Fruit fly (Drosophila melanogaster) whole organism, embryonic: ENCODE data around the gene sage.
A peak's percentile ranks its signal among the peaks of the same experiment; 100 is the strongest.

ENCODE experiments used
- Bdp1 ChIP-seq: fragments of 200-800 bp; sonication (Bioruptor generic); optimal IDR thresholded peaks from 3 replicates; lab custom pipeline; 2016; ENCODE audit warnings: missing biosample characterization, missing genetic modification characterization
- Bteb2 ChIP-seq: fragments of 200-800 bp; sonication (Bioruptor generic); optimal IDR thresholded peaks from 2 replicates; lab custom pipeline; 2016; ENCODE audit warnings: missing biosample characterization, missing genetic modification characterization
- CG10654 ChIP-seq: fragments of 200-800 bp; sonication (Bioruptor generic); optimal IDR thresholded peaks from 2 replicates; lab custom pipeline; 2016; ENCODE audit warnings: missing biosample characterization, missing genetic modification characterization
- CG12219 ChIP-seq: fragments of 200-800 bp; sonication (Bioruptor generic); optimal IDR thresholded peaks from 3 replicates; lab custom pipeline; 2018; ENCODE audit warnings: missing biosample characterization, mild to moderate bottlenecking, missing genetic modification characterization
- CG14441 ChIP-seq: fragments of 200-800 bp; sonication (Bioruptor generic); IDR thresholded peaks from 2 replicates; pipeline ENCODE4 v1.3.6; 2022; ENCODE audit warnings: missing biosample characterization, missing genetic modification characterization
- CG1529 ChIP-seq: fragments of 200-800 bp; sonication (Bioruptor generic); optimal IDR thresholded peaks from 3 replicates; lab custom pipeline; 2018; ENCODE audit warnings: missing biosample characterization, missing genetic modification characterization
- CG16815 ChIP-seq: fragments of 200-800 bp; sonication (Bioruptor generic); optimal IDR thresholded peaks from 3 replicates; lab custom pipeline; 2017; ENCODE audit warnings: missing biosample characterization, mild to moderate bottlenecking, missing genetic modification characterization
- CG30403 ChIP-seq: fragments of 200-800 bp; sonication (Bioruptor generic); optimal IDR thresholded peaks from 3 replicates; lab custom pipeline; 2016; ENCODE audit warnings: missing biosample characterization, missing genetic modification characterization
- CG3995 ChIP-seq: fragments of 200-800 bp; sonication (Bioruptor generic); optimal IDR thresholded peaks from 3 replicates; lab custom pipeline; 2016; ENCODE audit warnings: missing biosample characterization, missing genetic modification characterization
- CG4730 ChIP-seq: fragments of 200-800 bp; sonication (Bioruptor generic); IDR thresholded peaks from 2 replicates; pipeline ENCODE4 v1.3.6; 2022; ENCODE audit warnings: missing biosample characterization, missing genetic modification characterization
- CG7556 ChIP-seq: fragments of 200-800 bp; sonication (Bioruptor generic); optimal IDR thresholded peaks from 2 replicates; lab custom pipeline; 2017; ENCODE audit warnings: missing biosample characterization, mild to moderate bottlenecking, missing genetic modification characterization
- CG8290 ChIP-seq, 3 experiments: fragments of 200-800 bp; sonication (Bioruptor generic); optimal IDR thresholded peaks; 2 replicates each; lab custom pipeline; 2016 to 2019; ENCODE audit warnings: missing biosample characterization in 3 of 3, missing genetic modification characterization in 3 of 3, mild to moderate bottlenecking in 2 of 3, moderate library complexity in 1 of 3
- CG8924 ChIP-seq: fragments of 200-800 bp; optimal IDR thresholded peaks from 3 replicates; lab custom pipeline; 2019; ENCODE audit warnings: missing biosample characterization, mild to moderate bottlenecking, missing genetic modification characterization, moderate library complexity
- D19A ChIP-seq: fragments of 200-800 bp; optimal IDR thresholded peaks from 3 replicates; lab custom pipeline; 2019; ENCODE audit warnings: missing biosample characterization, mild to moderate bottlenecking, missing genetic modification characterization, moderate library complexity
- Dfd ChIP-seq, 2 experiments: fragments of >200 bp; optimal IDR thresholded peaks; 2 replicates each; lab custom pipeline; 2017; ENCODE audit warnings: missing biosample characterization in 2 of 2, missing genetic modification characterization in 2 of 2
- HLHmδ ChIP-seq: fragments of 200-800 bp; sonication (Bioruptor generic); optimal IDR thresholded peaks from 2 replicates; lab custom pipeline; 2018; ENCODE audit warnings: missing biosample characterization, mild to moderate bottlenecking, missing genetic modification characterization, moderate library complexity
- Hr39 ChIP-seq: fragments of >200 bp; optimal IDR thresholded peaks from 2 replicates; lab custom pipeline; 2017
- Hr78 ChIP-seq, 2 experiments: fragments of 200-800 bp in 1 of 2; fragments of >200 bp in 1 of 2; sonication (Bioruptor generic) in 1 of 2; optimal IDR thresholded peaks; 2 replicates each; lab custom pipeline; 2017 to 2019; ENCODE audit warnings: missing biosample characterization in 2 of 2, missing genetic modification characterization in 2 of 2, mild to moderate bottlenecking in 1 of 2, moderate library complexity in 1 of 2
- NC2β ChIP-seq: fragments of 200-800 bp; sonication (Bioruptor generic); optimal IDR thresholded peaks from 2 replicates; lab custom pipeline; 2016; ENCODE audit warnings: missing biosample characterization, missing genetic modification characterization
- Oli ChIP-seq: fragments of 200-800 bp; sonication (Bioruptor generic); optimal IDR thresholded peaks from 2 replicates; lab custom pipeline; 2018; ENCODE audit warnings: missing biosample characterization, mild to moderate bottlenecking, missing genetic modification characterization, moderate library complexity
- Pdp1 ChIP-seq, 2 experiments: fragments of 200-800 bp; sonication (Bioruptor generic); optimal IDR thresholded peaks; 3 replicates each; lab custom pipeline; 2016; ENCODE audit warnings: missing biosample characterization in 2 of 2, missing genetic modification characterization in 2 of 2, mild to moderate bottlenecking in 1 of 2, moderate library complexity in 1 of 2
- Ptx1 ChIP-seq: fragments of 200-800 bp; sonication (Bioruptor generic); IDR thresholded peaks from 2 replicates; pipeline ENCODE4 v1.3.6; 2022; ENCODE audit warnings: missing biosample characterization, missing genetic modification characterization
- Spps ChIP-seq: fragments of 200-800 bp; sonication (Bioruptor generic); optimal IDR thresholded peaks from 2 replicates; lab custom pipeline; 2018; ENCODE audit warnings: missing biosample characterization, mild to moderate bottlenecking, missing genetic modification characterization
- Sry-β ChIP-seq: fragments of 200-800 bp; sonication (Bioruptor generic); optimal IDR thresholded peaks from 2 replicates; lab custom pipeline; 2018; ENCODE audit warnings: missing biosample characterization, mild to moderate bottlenecking, missing genetic modification characterization, moderate library complexity
- Ssrp ChIP-seq: fragments of 200-800 bp; sonication (Bioruptor generic); optimal IDR thresholded peaks from 2 replicates; lab custom pipeline; 2018; ENCODE audit warnings: missing biosample characterization, mild to moderate bottlenecking, missing genetic modification characterization, moderate library complexity
- ato ChIP-seq: fragments of 200-800 bp; sonication (Bioruptor generic); IDR thresholded peaks from 2 replicates; pipeline ENCODE4 v1.3.6; 2022; ENCODE audit warnings: missing biosample characterization, missing genetic modification characterization; ENCODE audit not compliant: partially characterized antibody
- bcd ChIP-seq: fragments of 200-800 bp; sonication (Bioruptor generic); optimal IDR thresholded peaks from 2 replicates; lab custom pipeline; 2017; ENCODE audit warnings: missing biosample characterization, mild to moderate bottlenecking, missing genetic modification characterization
- cg ChIP-seq: fragments of 200-800 bp; sonication (Bioruptor generic); optimal IDR thresholded peaks from 3 replicates; lab custom pipeline; 2019; ENCODE audit warnings: missing biosample characterization, mild to moderate bottlenecking, missing genetic modification characterization, moderate library complexity
- chn ChIP-seq: fragments of 200-800 bp; sonication (Bioruptor generic); optimal IDR thresholded peaks from 2 replicates; lab custom pipeline; 2016; ENCODE audit warnings: missing biosample characterization, missing genetic modification characterization
- corto ChIP-seq: fragments of 200-800 bp; sonication (Bioruptor generic); optimal IDR thresholded peaks from 2 replicates; lab custom pipeline; 2016; ENCODE audit warnings: missing biosample characterization, mild to moderate bottlenecking, missing genetic modification characterization, moderate library complexity
- cwo ChIP-seq: fragments of 200-800 bp; sonication (Bioruptor generic); optimal IDR thresholded peaks from 3 replicates; lab custom pipeline; 2017; ENCODE audit warnings: missing biosample characterization, missing genetic modification characterization, mild to moderate bottlenecking, moderate library complexity, missing genetic modification reagents
- danr ChIP-seq: fragments of 200-800 bp; sonication (Bioruptor generic); IDR thresholded peaks from 2 replicates; pipeline ENCODE4 v1.3.6; 2022; ENCODE audit warnings: missing biosample characterization, missing genetic modification characterization
- dmrt11E ChIP-seq: fragments of 200-800 bp; sonication (Bioruptor generic); optimal IDR thresholded peaks from 3 replicates; lab custom pipeline; 2018; ENCODE audit warnings: missing biosample characterization, mild to moderate bottlenecking, missing genetic modification characterization, moderate library complexity
- ems ChIP-seq: fragments of 200-800 bp; sonication (Bioruptor generic); optimal IDR thresholded peaks from 3 replicates; lab custom pipeline; 2016; ENCODE audit warnings: missing biosample characterization, missing genetic modification characterization
- fd3F ChIP-seq: fragments of 200-800 bp; sonication (Bioruptor generic); optimal IDR thresholded peaks from 2 replicates; lab custom pipeline; 2018; ENCODE audit warnings: missing biosample characterization, mild to moderate bottlenecking, missing genetic modification characterization, moderate library complexity
- gce ChIP-seq: fragments of 200-800 bp; sonication (Bioruptor generic); IDR thresholded peaks from 3 replicates; pipeline ENCODE4 v1.3.6; 2022; ENCODE audit warnings: missing biosample characterization, missing genetic modification characterization
- gcm ChIP-seq: fragments of 200-800 bp; sonication (Bioruptor generic); optimal IDR thresholded peaks from 2 replicates; lab custom pipeline; 2019; ENCODE audit warnings: missing biosample characterization, mild to moderate bottlenecking, missing genetic modification characterization, moderate library complexity
- nerfin-2 ChIP-seq: fragments of 200-800 bp; sonication (Bioruptor generic); IDR thresholded peaks from 2 replicates; pipeline ENCODE4 v1.3.6; 2022; ENCODE audit warnings: missing biosample characterization, missing genetic modification characterization; ENCODE audit not compliant: partially characterized antibody
- p53 ChIP-seq: fragments of 200-800 bp; sonication (Bioruptor generic); optimal IDR thresholded peaks from 2 replicates; lab custom pipeline; 2016; ENCODE audit warnings: missing biosample characterization, missing genetic modification characterization
- pho ChIP-seq: fragments of 200-800 bp; sonication (Bioruptor generic); optimal IDR thresholded peaks from 2 replicates; lab custom pipeline; 2016; ENCODE audit warnings: missing biosample characterization, missing genetic modification characterization
- salm ChIP-seq: fragments of 200-800 bp; sonication (Bioruptor generic); optimal IDR thresholded peaks from 2 replicates; lab custom pipeline; 2018; ENCODE audit warnings: missing biosample characterization, mild to moderate bottlenecking, missing genetic modification characterization
- sc ChIP-seq, 3 experiments: fragments of >200 bp in 2 of 3; fragments of 200-800 bp in 1 of 3; sonication (Bioruptor generic) in 1 of 3; optimal IDR thresholded peaks; 2 replicates in 2 of 3; 3 replicates in 1 of 3; lab custom pipeline; 2017; ENCODE audit warnings: mild to moderate bottlenecking in 1 of 3, missing biosample characterization in 1 of 3, missing genetic modification characterization in 1 of 3, missing genetic modification reagents in 1 of 3
- scrt ChIP-seq: fragments of 200-800 bp; sonication (Bioruptor generic); optimal IDR thresholded peaks from 2 replicates; lab custom pipeline; 2018; ENCODE audit warnings: missing biosample characterization, mild to moderate bottlenecking, missing genetic modification characterization, moderate library complexity
- stc ChIP-seq: fragments of 200-800 bp; sonication (Bioruptor generic); IDR thresholded peaks from 2 replicates; pipeline ENCODE4 v1.3.6; 2022; ENCODE audit warnings: missing biosample characterization, missing genetic modification characterization
- sug ChIP-seq: fragments of 200-800 bp; optimal IDR thresholded peaks from 2 replicates; lab custom pipeline; 2019; ENCODE audit warnings: missing biosample characterization, mild to moderate bottlenecking, missing genetic modification characterization, moderate library complexity
- tll ChIP-seq, 2 experiments: fragments of 200-800 bp in 1 of 2; fragments of >200 bp in 1 of 2; sonication (Bioruptor generic) in 1 of 2; optimal IDR thresholded peaks; 2 replicates each; lab custom pipeline; 2017 to 2019; ENCODE audit warnings: missing biosample characterization in 2 of 2, missing genetic modification characterization in 2 of 2, mild to moderate bottlenecking in 1 of 2, moderate library complexity in 1 of 2
- toy ChIP-seq: fragments of 200-800 bp; sonication (Bioruptor generic); IDR thresholded peaks from 2 replicates; pipeline ENCODE4 v1.3.6; 2022; ENCODE audit warnings: missing biosample characterization, missing genetic modification characterization

sage gene

DNA sequence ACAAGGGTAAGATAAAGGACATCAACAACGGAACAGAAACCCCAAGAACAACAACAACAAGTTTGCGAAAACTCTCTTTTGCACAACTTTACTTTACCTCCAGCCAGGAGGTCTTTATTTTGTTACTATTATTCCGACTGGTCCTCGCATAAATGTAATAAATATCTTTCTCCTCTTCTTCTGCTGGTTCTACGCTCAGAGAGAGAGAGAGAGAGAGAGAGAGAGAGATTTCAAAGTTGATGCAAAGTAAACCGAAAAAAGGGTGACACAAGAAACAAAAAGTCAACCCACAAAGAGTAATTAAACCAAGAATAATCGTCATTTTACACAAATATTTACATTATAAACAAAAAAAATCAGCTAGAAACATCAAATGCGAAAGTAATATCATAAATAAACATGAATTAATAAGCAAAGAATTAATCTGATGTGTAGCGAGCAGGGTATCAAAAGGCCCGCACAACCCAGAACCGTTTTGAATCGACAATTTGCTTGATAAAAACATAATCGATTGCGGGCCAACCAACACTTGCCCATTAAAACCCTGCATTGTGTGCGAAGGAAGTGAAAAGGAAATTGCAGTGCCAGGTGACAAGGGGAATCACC lies 33.8 kb downstream of the sage start (continued):
- TF ChIP-seq Ssrp (tag; lab: Kevin White, UChicago) (no peak), stc (GFP tag; lab: Robert Waterston, UW) (no peak), dmrt11E (tag; lab: Kevin White, UChicago) (peak; percentile 37), HLHmδ (GFP tag; lab: Kevin White, UChicago) (no peak), cg (GFP tag; lab: Kevin White, UChicago) (no peak), CG7556 (GFP tag; lab: Kevin White, UChicago) (peak; percentile 2), tll (GFP tag; optimal IDR thresholded peaks at IDR 0.05; lab: Kevin White, UChicago) (no peak), CG10654 (no peak), Bteb2 (no peak), ato (GFP tag; lab: Robert Waterston, UW) (no peak), gcm (GFP tag; lab: Kevin White, UChicago) (peak; percentile 55), Pdp1 (GFP tag; optimal IDR thresholded peaks at IDR 0.05; lab: Kevin White, UChicago) (peak in 1 of 2 experiments; percentile 14), ems (GFP tag; lab: Kevin White, UChicago) (no peak), p53 (GFP tag; lab: Kevin White, UChicago) (no peak), CG8290 (GFP tag; optimal IDR thresholded peaks at IDR 0.05; lab: Kevin White, UChicago) (no peak), CG8290 (tag; optimal IDR thresholded peaks at IDR 0.05; lab: Kevin White, UChicago) (no peak), CG8924 (tag; lab: Kevin White, UChicago) (peak; percentile 20), gce (GFP tag; lab: Robert Waterston, UW) (no peak), bcd (peak; percentile 6), Hr78 (GFP tag; optimal IDR thresholded peaks at IDR 0.05; lab: Kevin White, UChicago) (no peak), sug (tag; lab: Kevin White, UChicago) (no peak), CG12219 (GFP tag; lab: Kevin White, UChicago) (peak; percentile 19), pho (GFP tag; lab: Kevin White, UChicago) (no peak), D19A (peak; percentile 67), toy (GFP tag; lab: Robert Waterston, UW) (no peak), scrt (GFP tag; lab: Kevin White, UChicago) (no peak), CG30403 (GFP tag; lab: Kevin White, UChicago) (peak; percentile 27), Spps (no peak), CG16815 (no peak), CG14441 (GFP tag; lab: Robert Waterston, UW) (no peak), cwo (GFP tag; lab: Kevin White, UChicago) (no peak), salm (tag; lab: Kevin White, UChicago) (no peak)

DNA sequence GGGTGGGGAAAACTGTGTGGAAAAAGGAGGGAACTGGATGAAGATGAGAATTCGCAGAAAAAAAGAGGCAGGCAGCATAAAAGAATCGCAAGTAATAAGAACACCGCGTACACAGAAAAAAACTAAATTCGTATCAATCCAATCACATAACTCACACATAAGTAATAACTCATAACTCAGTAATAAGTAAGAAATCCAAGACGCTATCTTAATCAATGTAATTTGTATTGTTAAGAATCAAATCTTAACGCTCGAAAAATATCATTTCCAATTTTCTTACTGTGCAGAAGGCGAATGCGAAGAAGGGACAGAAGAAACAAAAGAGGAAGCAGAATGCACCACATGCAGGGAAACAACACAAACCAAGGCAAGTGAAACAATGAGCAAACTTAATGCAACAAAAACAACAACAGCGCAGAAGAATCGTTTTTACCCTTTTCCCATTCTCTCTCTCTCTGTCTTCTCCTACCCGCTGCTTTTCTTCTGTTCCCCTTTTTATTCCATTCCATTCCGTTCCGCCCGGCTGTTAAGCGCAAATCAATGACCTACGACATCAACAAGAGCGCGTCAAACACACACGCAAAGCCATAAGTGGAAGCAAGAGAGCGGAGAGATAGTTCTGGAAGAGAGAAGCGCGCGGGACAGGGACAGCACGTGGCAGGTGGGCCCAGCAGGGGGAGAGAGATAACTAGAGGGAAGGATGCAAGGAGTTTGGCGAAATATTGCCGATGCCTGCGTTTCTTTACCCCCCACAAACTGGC lies 34.7 kb downstream of the sage start:
- TF ChIP-seq nerfin-2 (GFP tag; lab: Robert Waterston, UW) (no peak), Oli (tag; lab: Kevin White, UChicago) (peak; percentile 79), NC2β (peak; percentile 87), CG4730 (GFP tag; lab: Robert Waterston, UW) (0 out of 2 replicates have a peak, but pooled peaks have one; percentile 38), sc (optimal IDR thresholded peaks at IDR 0.05; lab: Kevin White, UChicago) (no peak), sc (GFP tag; optimal IDR thresholded peaks at IDR 0.05; lab: Kevin White, UChicago) (peak; percentile 69), Dfd (GFP tag; optimal IDR thresholded peaks at IDR 0.05; lab: Kevin White, UChicago) (no peak), danr (GFP tag; lab: Robert Waterston, UW) (peak; percentile 39; the same call in 1 of the 2 replicates), Bdp1 (GFP tag; lab: Kevin White, UChicago) (peak; percentile 57), fd3F (no peak), Sry-β (GFP tag; lab: Kevin White, UChicago) (peak; percentile 29), chn (GFP tag; lab: Kevin White, UChicago) (peak; percentile 57), Ptx1 (GFP tag; lab: Robert Waterston, UW) (peak; percentile 74), CG3995 (GFP tag; lab: Kevin White, UChicago) (no peak), CG1529 (GFP tag; lab: Kevin White, UChicago) (peak; percentile 65), Hr39 (lab: Kevin White, UChicago) (no peak), p53 (GFP tag; lab: Kevin White, UChicago) (peak; percentile 69), corto (peak; percentile 97)
